Worm (Caenorhabditis elegans) whole organism, midembryonic: Measurements from ENCODE around the gene C05G5.5.

Experiments
- T22C8.4 ChIP-seq: fragments of 200-800 bp; sonication (Bioruptor generic); IDR thresholded peaks from 2 replicates; pipeline ENCODE4 v1.3.6; 2022; ENCODE audit warnings: missing genetic modification characterization, missing compliant biosample characterization
- cog-1 ChIP-seq: sonication (generic microtip); optimal IDR thresholded peaks from 2 replicates; lab custom pipeline; 2016; ENCODE audit warnings: missing genetic modification characterization, missing compliant biosample characterization
- flt-1 ChIP-seq: fragments of 200-800 bp; sonication (Bioruptor generic); IDR thresholded peaks from 2 replicates; pipeline ENCODE4 v1.3.6; 2022; ENCODE audit warnings: missing genetic modification characterization, missing compliant biosample characterization
- med-1 ChIP-seq: sonication (generic microtip); optimal IDR thresholded peaks from 2 replicates; lab custom pipeline; 2017; ENCODE audit warnings: missing genetic modification characterization, mild to moderate bottlenecking, missing compliant biosample characterization, antibody characterized with exemption, missing genetic modification reagents; ENCODE audit not compliant: insufficient read depth
- ref-1 ChIP-seq: fragments of 200-800 bp; sonication (Bioruptor generic); conservative IDR thresholded peaks from 2 replicates; pipeline ENCODE4 v1.3.6; 2022; ENCODE audit warnings: missing genetic modification reagents, missing genetic modification characterization, missing compliant biosample characterization
- tab-1 ChIP-seq: fragments of 200-800 bp; sonication (Bioruptor generic); IDR thresholded peaks from 2 replicates; pipeline ENCODE4 v1.3.6; 2022; ENCODE audit warnings: missing genetic modification characterization, missing compliant biosample characterization
- ztf-23 ChIP-seq: fragments of 200-800 bp; sonication (Bioruptor generic); IDR thresholded peaks from 2 replicates; pipeline ENCODE4 v1.3.6; 2022; ENCODE audit warnings: missing genetic modification reagents, missing genetic modification characterization, missing compliant biosample characterization

DNA sequence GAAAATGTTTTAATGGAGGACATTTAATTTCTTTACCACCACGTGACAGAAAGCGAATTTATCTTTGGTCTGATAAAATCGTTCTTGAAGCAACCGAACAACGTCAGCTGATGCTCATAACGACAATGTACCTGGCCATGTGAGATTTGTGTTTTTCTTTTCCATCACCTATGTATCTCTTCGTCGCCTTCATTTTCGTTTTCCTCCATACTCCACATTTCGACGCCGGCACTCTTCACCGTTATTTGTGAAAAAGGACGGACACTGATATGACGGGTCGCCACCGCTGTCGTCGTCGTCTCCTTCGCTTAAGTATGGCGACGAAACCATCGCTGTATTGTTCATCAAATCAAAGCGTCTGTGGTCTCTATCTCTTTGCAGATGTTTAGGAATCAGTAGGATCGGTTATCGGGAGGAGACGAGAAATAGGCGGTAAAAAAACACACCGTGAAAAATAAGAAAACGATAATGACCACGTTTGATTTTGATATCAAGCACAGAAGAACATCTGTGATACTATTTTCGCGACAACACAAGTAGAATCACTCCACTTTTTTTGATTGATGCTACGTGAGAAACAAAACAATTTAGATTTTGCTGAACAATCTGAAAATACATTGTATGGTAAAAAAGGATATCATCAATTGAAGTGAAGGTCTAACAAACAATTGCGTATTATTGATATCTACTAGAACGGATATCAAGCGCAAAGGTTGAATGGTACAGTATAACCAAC, 26.1 kb upstream of the C05G5.5 start:
- TF ChIP-seq med-1 (no peak), ref-1 (GFP tag; lab: Robert Waterston, UW) (no peak), T22C8.4 (GFP tag; lab: Robert Waterston, UW) (no peak), ztf-23 (GFP tag; lab: Robert Waterston, UW) (no peak), flt-1 (no peak), tab-1 (GFP tag; lab: Robert Waterston, UW) (no peak), cog-1 (tag; lab: Kevin White, UChicago) (no peak)
